Worm (Caenorhabditis elegans): Measurements from ENCODE around the gene ilys-6.

ce11 chrIV:4032350-4032749 lies 31.1 kb downstream of the ilys-6 start:
- TF ChIP-seq pes-1 (GFP tag; IDR thresholded peaks at IDR 0.05) (no peak), flt-1 (GFP tag; IDR thresholded peaks at IDR 0.05) (no peak), ama-1 (optimal IDR thresholded peaks at IDR 0.05) (no peak), tbx-11 (GFP tag; IDR thresholded peaks at IDR 0.05) (no peak)

All from whole organism, early embryonic.